Worm (Caenorhabditis elegans): ENCODE measurements around the gene prdx-6.

- no peak for TF ChIP-seq unc-130 (GFP tag; optimal IDR thresholded peaks at IDR 0.05)
- TF ChIP-seq tag-97 (GFP tag; IDR thresholded peaks at IDR 0.05): no peak
- TF ChIP-seq hlh-30 (tag; optimal IDR thresholded peaks at IDR 0.05; ENCODE audit: insufficient read depth): no peak
- TF ChIP-seq gei-8 (GFP tag; optimal IDR thresholded peaks at IDR 0.05): no peak
- TF ChIP-seq ceh-44 (GFP tag; IDR thresholded peaks at IDR 0.05): no peak
- TF ChIP-seq ceh-62 (tag; optimal IDR thresholded peaks at IDR 0.05): no peak
- no peak for TF ChIP-seq nhr-76 (tag; optimal IDR thresholded peaks at IDR 0.05)
- TF ChIP-seq zag-1 (tag; optimal IDR thresholded peaks at IDR 0.05): no peak
These were observed 45.9 kb downstream of the prdx-6 start, which contains the start of gene pat-6 for ce11 chrIV:264182-264709.
